Fruit fly (Drosophila melanogaster) S2 (cell line): ENCODE data around the gene CG18748.

Source experiments
- CG8478 ChIP-seq: fragments of >200 bp; optimal IDR thresholded peaks from 2 replicates; lab custom pipeline; 2018
- CTCF ChIP-seq, 2 experiments: fragments of >200 bp; optimal IDR thresholded peaks; 2 replicates each; lab custom pipeline; 2018

DNA sequence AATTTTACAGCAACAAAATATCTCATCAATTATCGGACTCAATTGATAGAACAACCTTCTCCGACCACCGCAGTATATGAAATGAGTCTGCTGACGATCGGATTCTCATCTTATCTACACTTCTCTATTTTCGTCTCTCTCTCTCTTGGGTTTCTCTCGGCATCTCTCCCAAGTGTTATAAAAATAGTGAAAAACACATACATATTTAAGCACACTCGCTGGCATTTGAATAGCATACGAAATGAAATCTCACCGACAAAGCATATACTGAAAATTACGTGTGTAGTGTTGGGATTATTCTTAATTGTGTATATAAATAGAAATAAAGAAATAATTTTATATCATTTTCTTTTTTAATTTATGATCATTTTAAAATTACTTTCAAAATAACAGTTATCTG, 37.7 kb downstream of the CG18748 start, which contains the start of gene pyd3:
- no peak for TF ChIP-seq CTCF (optimal IDR thresholded peaks at IDR 0.05; lab: Kevin White, UChicago)
- TF ChIP-seq CG8478 (lab: Kevin White, UChicago), result no peak
